Worm (Caenorhabditis elegans) whole organism, mixed stage, embryonic: ENCODE results near the gene F07A11.5.

ENCODE experiments used
- ceh-39 ChIP-seq: fragments of 150-350 bp; optimal IDR thresholded peaks from 2 replicates; lab custom pipeline; 2014; ENCODE audit warnings: missing biosample characterization, missing genetic modification characterization
- ceh-43 ChIP-seq: fragments of 200-800 bp; sonication (Bioruptor generic); optimal IDR thresholded peaks from 2 replicates; lab custom pipeline; 2018; ENCODE audit warnings: mild to moderate bottlenecking, missing genetic modification characterization, moderate library complexity, missing compliant biosample characterization
- ceh-83 ChIP-seq: fragments of 200-800 bp; sonication (Bioruptor generic); optimal IDR thresholded peaks from 2 replicates; lab custom pipeline; 2018; ENCODE audit warnings: mild to moderate bottlenecking, missing genetic modification characterization, missing compliant biosample characterization
- ces-1 ChIP-seq: fragments of 150-350 bp; optimal IDR thresholded peaks from 2 replicates; lab custom pipeline; 2014; ENCODE audit warnings: missing biosample characterization, missing genetic modification reagents, missing genetic modification characterization
- cnd-1 ChIP-seq: fragments of 200-800 bp; sonication (Bioruptor generic); optimal IDR thresholded peaks from 2 replicates; lab custom pipeline; 2018; ENCODE audit warnings: mild to moderate bottlenecking, missing genetic modification characterization, missing compliant biosample characterization
- elt-1 ChIP-seq: sonication (generic microtip); optimal IDR thresholded peaks from 2 replicates; lab custom pipeline; 2017; ENCODE audit warnings: missing genetic modification characterization, mild to moderate bottlenecking, missing compliant biosample characterization, antibody characterized with exemption, moderate library complexity, borderline replicate concordance; ENCODE audit not compliant: insufficient read depth
- elt-3 ChIP-seq: fragments of 150-350 bp; optimal IDR thresholded peaks from 2 replicates; lab custom pipeline; 2014; ENCODE audit warnings: missing biosample characterization, missing genetic modification characterization
- lin-13 ChIP-seq: fragments of 150-350 bp; optimal IDR thresholded peaks from 2 replicates; lab custom pipeline; 2014; ENCODE audit warnings: missing biosample characterization, missing genetic modification characterization
- lsy-2 ChIP-seq: fragments of 150-350 bp; optimal IDR thresholded peaks from 2 replicates; lab custom pipeline; 2014; ENCODE audit warnings: missing biosample characterization, missing genetic modification characterization
- mab-5 ChIP-seq: fragments of 150-350 bp; optimal IDR thresholded peaks from 2 replicates; lab custom pipeline; 2014; ENCODE audit warnings: missing biosample characterization, missing genetic modification characterization
- mep-1 ChIP-seq: fragments of 150-350 bp; optimal IDR thresholded peaks from 2 replicates; lab custom pipeline; 2017; ENCODE audit warnings: missing biosample characterization, missing genetic modification reagents, missing genetic modification characterization, inconsistent platforms
- nhr-12 ChIP-seq: fragments of 150-350 bp; optimal IDR thresholded peaks from 2 replicates; lab custom pipeline; 2014; ENCODE audit warnings: missing biosample characterization, missing genetic modification characterization
- nhr-2 ChIP-seq: fragments of 150-350 bp; optimal IDR thresholded peaks from 2 replicates; lab custom pipeline; 2014; ENCODE audit warnings: missing biosample characterization, missing genetic modification characterization
- nhr-237 ChIP-seq: fragments of 150-350 bp; optimal IDR thresholded peaks from 2 replicates; lab custom pipeline; 2014; ENCODE audit warnings: missing biosample characterization, missing genetic modification characterization
- pha-4 ChIP-seq: fragments of 150-350 bp; optimal IDR thresholded peaks from 2 replicates; lab custom pipeline; 2018; ENCODE audit warnings: missing biosample characterization, missing genetic modification reagents, missing genetic modification characterization
- sem-2 ChIP-seq: fragments of 200-800 bp; sonication (Bioruptor generic); optimal IDR thresholded peaks from 2 replicates; lab custom pipeline; 2018; ENCODE audit warnings: mild to moderate bottlenecking, missing genetic modification characterization, missing compliant biosample characterization
- snpc-4 ChIP-seq: fragments of 150-350 bp; optimal IDR thresholded peaks from 2 replicates; lab custom pipeline; 2014; ENCODE audit warnings: missing biosample characterization, missing genetic modification characterization
- sptf-1 ChIP-seq: sonication (generic microtip); optimal IDR thresholded peaks from 2 replicates; lab custom pipeline; 2017; ENCODE audit warnings: mild to moderate bottlenecking, missing genetic modification characterization, moderate library complexity, missing compliant biosample characterization
- tbx-8 ChIP-seq: fragments of 200-800 bp; sonication (Bioruptor generic); optimal IDR thresholded peaks from 2 replicates; lab custom pipeline; 2018; ENCODE audit warnings: mild to moderate bottlenecking, missing genetic modification characterization, moderate library complexity, missing compliant biosample characterization
- unc-120 ChIP-seq: sonication (generic microtip); optimal IDR thresholded peaks from 2 replicates; lab custom pipeline; 2017; ENCODE audit warnings: missing genetic modification characterization, missing compliant biosample characterization; ENCODE audit not compliant: poor library complexity, severe bottlenecking
- unc-39 ChIP-seq: fragments of 150-350 bp; optimal IDR thresholded peaks from 2 replicates; lab custom pipeline; 2014; ENCODE audit warnings: missing biosample characterization, missing genetic modification characterization
- unc-62 ChIP-seq: fragments of 150-350 bp; optimal IDR thresholded peaks from 2 replicates; lab custom pipeline; 2014; ENCODE audit warnings: missing biosample characterization, missing genetic modification reagents, missing genetic modification characterization
- zip-8 ChIP-seq: fragments of 150-350 bp; optimal IDR thresholded peaks from 2 replicates; lab custom pipeline; 2014; ENCODE audit warnings: missing biosample characterization, missing genetic modification characterization

The F07A11.5 gene

DNA sequence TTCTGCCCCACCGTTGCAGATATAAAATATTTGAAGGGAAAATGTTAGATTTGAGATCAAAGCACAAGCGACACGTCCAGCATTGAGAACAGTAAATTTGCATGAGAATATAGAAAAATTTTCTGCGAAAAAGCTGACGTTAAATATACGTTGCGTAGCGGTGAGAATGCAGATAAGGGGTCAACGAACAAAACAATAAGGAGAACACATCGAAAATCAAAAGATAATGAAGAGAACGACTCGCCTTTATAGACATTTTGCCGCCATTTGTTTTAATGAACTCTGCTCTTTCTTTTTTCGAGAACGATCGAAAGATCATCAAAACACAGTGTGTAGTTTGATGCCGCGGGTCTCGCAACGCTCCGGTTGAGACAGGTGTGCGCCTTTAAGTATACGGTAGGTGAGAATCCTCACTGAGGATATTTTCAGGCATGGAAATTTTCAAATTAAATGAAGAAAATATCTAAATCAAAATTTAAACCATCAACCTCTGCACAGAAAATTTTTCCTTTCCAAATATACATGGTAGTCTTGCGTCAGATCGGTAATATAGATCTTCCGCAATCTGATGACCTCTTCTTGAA is 15.9 kb upstream of the F07A11.5 start:
- no peak for TF ChIP-seq mep-1 (tag; lab: Kevin White, UChicago)
- TF ChIP-seq mab-5 (tag; lab: Kevin White, UChicago) = no peak
- no peak for TF ChIP-seq sptf-1 (tag; lab: Kevin White, UChicago)
- no peak for TF ChIP-seq pha-4 (tag; lab: Kevin White, UChicago)
- no peak for TF ChIP-seq elt-3 (tag; lab: Kevin White, UChicago)
- no peak for TF ChIP-seq elt-1 (tag; lab: Kevin White, UChicago)
- TF ChIP-seq ceh-43 (GFP tag; lab: Kevin White, UChicago) = no peak

DNA sequence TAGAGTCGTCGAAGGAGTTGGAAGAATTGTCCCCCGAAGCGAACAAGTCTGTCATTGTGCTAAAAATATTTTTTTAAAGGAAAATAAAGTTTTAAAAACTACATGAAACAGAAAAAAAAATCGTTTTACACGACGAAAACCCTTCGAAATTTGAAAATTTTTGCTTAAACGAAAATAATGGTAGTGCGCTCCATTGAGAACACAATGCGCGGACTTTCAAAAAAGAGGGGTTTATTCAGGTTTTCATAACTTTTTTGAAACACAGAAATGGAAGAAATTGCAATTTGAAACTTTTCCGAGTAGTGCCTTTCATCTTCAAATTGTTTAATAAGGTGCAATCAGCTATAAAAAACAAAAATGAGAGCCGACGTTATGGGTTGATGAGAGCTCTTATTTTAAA is 12.3 kb upstream of the F07A11.5 start, which contains the start of gene npp-5:
TSS of gene npp-5 (minus strand) at position 59 of the 400 bp plus-strand sequence.
- peak; percentile 27 for TF ChIP-seq lsy-2 (tag; lab: Kevin White, UChicago)
- no peak for TF ChIP-seq unc-120

DNA sequence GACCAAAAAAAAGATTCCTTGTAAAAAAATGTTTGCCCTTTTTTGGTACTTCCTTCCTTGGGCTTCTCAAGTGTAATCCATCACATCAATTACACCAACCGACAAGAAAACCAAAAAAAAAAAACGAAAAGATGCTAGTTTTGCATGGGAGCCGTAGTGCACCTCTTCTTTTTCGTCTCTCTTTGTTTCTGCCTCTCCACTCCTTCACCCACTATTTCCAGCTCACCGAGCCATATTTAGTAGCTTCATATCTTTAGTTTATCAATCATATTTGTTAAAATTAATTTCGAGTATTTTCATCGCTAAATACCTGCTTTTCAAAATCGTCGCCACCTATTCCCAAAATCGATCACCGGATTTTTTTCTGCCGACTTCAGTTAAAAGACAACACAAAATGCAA is 11.4 kb upstream of the F07A11.5 start, which contains the start of gene F07A11.4:
TSS of gene F07A11.4 (plus strand) at position 301 of the 400 bp plus-strand sequence.
- TF ChIP-seq unc-120 (peak; percentile 12), cnd-1 (tag; lab: Kevin White, UChicago) (no peak), nhr-237 (tag; lab: Kevin White, UChicago) (no peak)

DNA sequence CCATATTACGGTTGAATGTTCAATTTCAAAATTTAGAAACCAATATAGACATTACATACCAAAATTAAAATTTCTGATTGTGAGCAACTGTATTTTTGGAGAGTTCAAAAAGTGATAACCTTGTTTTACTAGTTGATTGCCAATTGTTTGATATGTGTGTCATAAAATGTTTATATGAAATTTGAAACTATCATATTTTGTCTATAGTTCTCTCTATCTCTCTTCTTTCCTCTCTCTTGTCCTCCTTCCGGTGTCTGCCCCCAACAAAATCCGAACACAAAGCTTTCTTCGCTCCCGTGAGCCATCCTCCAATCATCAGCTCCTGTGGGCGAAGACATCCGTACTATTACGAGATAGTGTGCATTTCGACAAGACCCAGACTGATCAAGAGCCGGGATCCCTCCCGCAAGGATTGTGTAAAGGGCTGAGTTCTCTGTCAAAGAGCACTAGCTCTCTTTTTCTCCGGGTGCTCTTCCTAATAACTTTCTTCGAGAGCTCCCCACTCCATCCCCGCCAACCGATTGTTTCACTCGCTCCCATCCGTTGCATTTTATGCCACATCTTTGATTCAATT is 9.6 kb upstream of the F07A11.5 start:
- TF ChIP-seq unc-120 = peak; percentile 37
- peak; percentile 4 for TF ChIP-seq unc-62 (GFP tag; lab: Kevin White, UChicago)
- no peak for TF ChIP-seq nhr-2 (tag; lab: Kevin White, UChicago)

DNA sequence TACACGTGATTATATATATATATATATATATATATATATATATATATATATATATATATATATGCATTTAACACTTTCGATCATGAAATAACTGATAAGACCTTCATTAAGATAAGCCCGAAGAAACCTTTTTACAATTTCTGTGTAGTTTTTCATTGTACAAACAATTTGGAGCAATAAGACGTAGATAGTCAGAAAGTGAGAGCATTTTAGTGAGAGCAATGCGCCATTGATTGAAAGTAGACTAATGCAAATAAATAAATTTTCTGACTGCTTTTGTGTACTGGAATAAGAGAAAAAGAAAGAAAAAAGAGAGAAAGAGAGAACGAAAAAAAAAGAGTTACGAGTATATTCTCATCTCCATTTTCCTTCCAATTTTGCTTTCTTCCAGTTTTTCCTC is 7.5 kb upstream of the F07A11.5 start:
- TF ChIP-seq ceh-39 (tag; lab: Kevin White, UChicago) = no peak

DNA sequence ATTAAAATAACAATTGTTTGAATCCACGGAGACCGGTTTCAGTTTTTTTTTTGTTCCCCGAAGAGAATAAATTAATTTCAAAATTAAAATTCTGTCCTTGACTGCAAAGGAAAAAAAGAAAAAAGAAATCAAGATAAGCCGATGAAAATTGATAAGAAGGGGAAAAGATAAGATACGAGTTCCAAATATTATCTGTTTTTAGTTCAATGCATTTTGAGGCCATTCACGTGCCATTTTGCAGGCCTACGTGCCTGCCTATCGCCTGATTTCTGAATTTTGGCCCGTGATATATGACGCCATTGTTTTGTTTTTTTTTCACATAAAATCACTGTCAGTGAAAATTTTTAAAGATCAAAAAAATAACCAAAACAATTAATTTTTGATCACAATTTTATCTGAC is 638 bp upstream of the F07A11.5 start:
- TF ChIP-seq nhr-12 (tag; lab: Kevin White, UChicago) (no peak), zip-8 (no peak), elt-1 (tag; lab: Kevin White, UChicago) (peak; percentile 67), elt-3 (tag; lab: Kevin White, UChicago) (peak; percentile 26)

DNA sequence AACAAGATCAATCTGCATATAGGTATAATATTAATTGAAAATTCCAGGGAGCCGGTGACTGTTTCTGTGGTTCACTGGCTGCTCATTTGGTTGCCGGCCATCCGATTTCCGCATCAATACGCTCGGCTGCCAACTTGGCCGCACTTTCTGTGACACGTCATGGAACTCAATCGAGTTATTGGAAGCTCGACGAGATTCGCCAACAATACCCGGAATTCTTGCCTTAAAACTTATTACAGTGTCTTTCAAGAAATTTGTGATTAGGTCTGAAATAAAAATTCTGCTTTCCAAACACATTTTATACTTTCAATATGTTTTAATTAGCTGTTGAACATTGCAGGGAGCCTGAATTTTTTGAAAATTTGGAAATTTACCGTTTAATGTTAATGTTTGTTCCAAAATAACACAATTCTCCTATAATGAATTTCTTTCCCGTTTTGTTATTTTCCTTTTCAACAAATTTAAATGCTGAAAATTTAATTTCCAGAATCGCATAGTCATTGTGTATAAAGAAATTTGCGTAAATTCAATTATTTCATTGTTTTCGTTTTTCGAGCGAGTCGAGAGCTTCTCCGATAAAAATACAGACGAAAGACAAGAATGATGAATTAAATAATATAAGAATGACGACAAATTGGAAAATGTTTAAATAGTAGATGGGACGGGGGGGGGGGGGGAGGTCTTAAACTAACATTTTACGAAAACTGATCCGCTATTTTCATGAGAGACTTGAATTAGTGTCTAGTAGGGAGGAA is 2.2 kb downstream of the F07A11.5 start:
- TF ChIP-seq lsy-2 (tag; lab: Kevin White, UChicago) (no peak), nhr-2 (tag; lab: Kevin White, UChicago) (no peak), unc-39 (no peak), ceh-83 (GFP tag; lab: Kevin White, UChicago) (peak; percentile 35), ces-1 (GFP tag; lab: Kevin White, UChicago) (peak; percentile 14)

DNA sequence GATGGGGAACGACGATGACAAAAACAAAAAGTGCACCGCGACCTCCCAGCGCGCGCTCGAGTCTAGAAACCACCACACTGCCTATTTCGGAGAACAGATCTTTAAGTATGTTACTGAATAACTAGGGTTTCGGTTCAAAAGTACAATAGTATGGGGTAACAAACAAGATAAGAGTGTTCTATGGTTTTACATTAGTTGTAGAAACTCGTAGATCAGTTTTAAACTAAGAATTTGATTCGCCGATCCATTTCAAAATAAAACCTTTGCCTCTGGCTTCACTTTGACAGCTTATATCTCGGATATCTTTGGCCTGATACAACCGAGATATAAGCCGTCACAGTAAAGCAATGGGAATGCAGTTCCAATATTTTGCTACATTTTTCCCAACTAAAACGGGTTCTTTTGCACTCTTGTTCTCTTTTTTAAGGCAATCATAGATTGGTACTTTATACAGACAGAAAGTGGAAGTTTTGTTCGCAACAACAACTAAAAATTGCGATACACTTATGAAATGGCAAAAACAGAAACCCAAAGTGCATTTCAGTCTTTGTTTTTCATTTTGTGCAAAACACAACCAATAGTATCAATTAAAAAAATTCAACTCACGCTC is 4.3 kb downstream of the F07A11.5 start:
- TF ChIP-seq lin-13 = no peak
- no peak for TF ChIP-seq sem-2 (GFP tag; lab: Kevin White, UChicago)
- no peak for TF ChIP-seq tbx-8 (GFP tag; lab: Kevin White, UChicago)
- TF ChIP-seq snpc-4 (tag; lab: Kevin White, UChicago) = no peak
- no peak for TF ChIP-seq unc-120
- no peak for TF ChIP-seq unc-62 (GFP tag; lab: Kevin White, UChicago)
- no peak for TF ChIP-seq nhr-2 (tag; lab: Kevin White, UChicago)
- TF ChIP-seq, all 35 proteins: peak for 0
